Fruit fly (Drosophila melanogaster) whole organism, prepupa: ENCODE results near the gene SP1029.

Experiments used
- Blimp-1 ChIP-seq: fragments of 200-800 bp; sonication (Bioruptor generic); optimal IDR thresholded peaks from 3 replicates; lab custom pipeline; 2017; ENCODE audit warnings: missing biosample characterization, missing genetic modification characterization, mild to moderate bottlenecking, moderate library complexity, missing genetic modification reagents
- CG10631 ChIP-seq: fragments of 200-800 bp; sonication (Bioruptor generic); optimal IDR thresholded peaks from 2 replicates; lab custom pipeline; 2016; ENCODE audit warnings: missing biosample characterization, missing genetic modification characterization
- CG11762 ChIP-seq: fragments of 200-800 bp; sonication (Bioruptor generic); optimal IDR thresholded peaks from 3 replicates; lab custom pipeline; 2016; ENCODE audit warnings: missing biosample characterization, missing genetic modification characterization; ENCODE audit not compliant: insufficient read depth
- CG11902 ChIP-seq: fragments of 200-800 bp; sonication (Bioruptor generic); optimal IDR thresholded peaks from 3 replicates; lab custom pipeline; 2016; ENCODE audit warnings: missing biosample characterization, missing genetic modification characterization
- CG16779 ChIP-seq: fragments of 200-800 bp; sonication (Bioruptor generic); optimal IDR thresholded peaks from 3 replicates; lab custom pipeline; 2017; ENCODE audit warnings: missing biosample characterization, mild to moderate bottlenecking, missing genetic modification characterization
- CG31627 ChIP-seq: fragments of 200-800 bp; sonication (Bioruptor generic); optimal IDR thresholded peaks from 3 replicates; lab custom pipeline; 2016; ENCODE audit warnings: missing biosample characterization, missing genetic modification characterization
- CG32006 ChIP-seq: fragments of 200-800 bp; sonication (Bioruptor generic); optimal IDR thresholded peaks from 3 replicates; lab custom pipeline; 2017; ENCODE audit warnings: missing biosample characterization, mild to moderate bottlenecking, missing genetic modification characterization
- CG34406 ChIP-seq: fragments of 200-800 bp; sonication (Bioruptor generic); optimal IDR thresholded peaks from 3 replicates; lab custom pipeline; 2016; ENCODE audit warnings: missing biosample characterization, missing genetic modification characterization
- CG3919 ChIP-seq: fragments of 200-800 bp; sonication (Bioruptor generic); optimal IDR thresholded peaks from 3 replicates; lab custom pipeline; 2016; ENCODE audit warnings: missing biosample characterization, missing genetic modification characterization
- CG6163 ChIP-seq: fragments of 200-800 bp; sonication (Bioruptor generic); IDR thresholded peaks from 3 replicates; pipeline ENCODE4 v1.3.6; 2022; ENCODE audit warnings: missing biosample characterization, missing genetic modification characterization
- CG6792 ChIP-seq: fragments of 200-800 bp; sonication (Bioruptor generic); optimal IDR thresholded peaks from 3 replicates; lab custom pipeline; 2016; ENCODE audit warnings: missing biosample characterization, missing genetic modification characterization
- CG6808 ChIP-seq: fragments of 200-800 bp; sonication (Bioruptor generic); optimal IDR thresholded peaks from 3 replicates; lab custom pipeline; 2017; ENCODE audit warnings: missing biosample characterization, missing genetic modification characterization, mild to moderate bottlenecking, moderate library complexity, missing genetic modification reagents
- CG6854 ChIP-seq: fragments of 200-800 bp; sonication (Bioruptor generic); optimal IDR thresholded peaks from 2 replicates; lab custom pipeline; 2017; ENCODE audit warnings: missing biosample characterization, mild to moderate bottlenecking, missing genetic modification characterization
- CG7368 ChIP-seq: fragments of 200-800 bp; sonication (Bioruptor generic); optimal IDR thresholded peaks from 3 replicates; lab custom pipeline; 2016; ENCODE audit warnings: missing biosample characterization, missing genetic modification characterization
- CG8319 ChIP-seq: fragments of 200-800 bp; sonication (Bioruptor generic); optimal IDR thresholded peaks from 3 replicates; lab custom pipeline; 2016; ENCODE audit warnings: missing biosample characterization, missing genetic modification characterization
- CG8632 ChIP-seq: fragments of 200-800 bp; sonication (Bioruptor generic); optimal IDR thresholded peaks from 3 replicates; lab custom pipeline; 2016; ENCODE audit warnings: missing biosample characterization, missing genetic modification characterization
- CG9139 ChIP-seq: fragments of 200-800 bp; sonication (Bioruptor generic); optimal IDR thresholded peaks from 3 replicates; lab custom pipeline; 2017; ENCODE audit warnings: missing biosample characterization, mild to moderate bottlenecking, missing genetic modification characterization
- Eip75B ChIP-seq: fragments of 200-800 bp; sonication (Bioruptor generic); optimal IDR thresholded peaks from 3 replicates; lab custom pipeline; 2016; ENCODE audit warnings: missing biosample characterization, missing genetic modification characterization
- Eip78C ChIP-seq: fragments of 200-800 bp; sonication (Bioruptor generic); peaks from one replicate; lab custom pipeline; 2016; ENCODE audit warnings: missing biosample characterization, missing genetic modification characterization
- Eip93F ChIP-seq: fragments of 200-800 bp; sonication (Bioruptor generic); optimal IDR thresholded peaks from 2 replicates; lab custom pipeline; 2016; ENCODE audit warnings: missing biosample characterization, mild to moderate bottlenecking, missing genetic modification characterization
- Ets21C ChIP-seq: fragments of 200-800 bp; sonication (Bioruptor generic); optimal IDR thresholded peaks from 3 replicates; lab custom pipeline; 2016; ENCODE audit warnings: missing biosample characterization, missing genetic modification characterization
- Ets96B ChIP-seq: fragments of 200-800 bp; optimal IDR thresholded peaks from 2 replicates; lab custom pipeline; 2019; ENCODE audit warnings: missing biosample characterization, mild to moderate bottlenecking, missing genetic modification characterization, moderate library complexity
- Gug ChIP-seq: fragments of 200-800 bp; sonication (Bioruptor generic); IDR thresholded peaks from 2 replicates; pipeline ENCODE4 v1.3.6; 2022; ENCODE audit warnings: missing biosample characterization, missing genetic modification characterization
- Hr38 ChIP-seq: sonication (Bioruptor generic); optimal IDR thresholded peaks from 2 replicates; lab custom pipeline; 2016; ENCODE audit warnings: missing biosample characterization, missing genetic modification characterization
- Hr39 ChIP-seq: fragments of 200-800 bp; sonication (Bioruptor generic); optimal IDR thresholded peaks from 2 replicates; lab custom pipeline; 2016; ENCODE audit warnings: missing biosample characterization, missing genetic modification characterization
- Hr4 ChIP-seq: fragments of 200-800 bp; sonication (Bioruptor generic); optimal IDR thresholded peaks from 3 replicates; lab custom pipeline; 2016; ENCODE audit warnings: missing biosample characterization, missing genetic modification characterization
- Lpt ChIP-seq: fragments of 200-800 bp; sonication (Bioruptor generic); optimal IDR thresholded peaks from 3 replicates; lab custom pipeline; 2016; ENCODE audit warnings: missing biosample characterization, missing genetic modification characterization
- Met ChIP-seq: fragments of 200-800 bp; sonication (Bioruptor generic); optimal IDR thresholded peaks from 3 replicates; lab custom pipeline; 2016; ENCODE audit warnings: missing biosample characterization, missing genetic modification characterization
- Smox ChIP-seq: fragments of 200-800 bp; sonication (Bioruptor generic); optimal IDR thresholded peaks from 3 replicates; lab custom pipeline; 2016; ENCODE audit warnings: missing biosample characterization, missing genetic modification characterization
- Sox14 ChIP-seq: fragments of 200-800 bp; sonication (Bioruptor generic); optimal IDR thresholded peaks from 3 replicates; lab custom pipeline; 2016; ENCODE audit warnings: missing biosample characterization, missing genetic modification characterization
- Sox15 ChIP-seq: fragments of 200-800 bp; sonication (Bioruptor generic); optimal IDR thresholded peaks from 3 replicates; lab custom pipeline; 2016; ENCODE audit warnings: missing biosample characterization, missing genetic modification characterization
- achi ChIP-seq: fragments of 200-800 bp; sonication (Bioruptor generic); optimal IDR thresholded peaks from 3 replicates; lab custom pipeline; 2016; ENCODE audit warnings: missing biosample characterization, missing genetic modification characterization
- acj6 ChIP-seq: fragments of 200-800 bp; sonication (Bioruptor generic); optimal IDR thresholded peaks from 3 replicates; lab custom pipeline; 2016; ENCODE audit warnings: missing biosample characterization, missing genetic modification characterization
- cyc ChIP-seq: fragments of 200-800 bp; sonication (Bioruptor generic); optimal IDR thresholded peaks from 3 replicates; lab custom pipeline; 2016; ENCODE audit warnings: missing biosample characterization, missing genetic modification characterization
- dsx ChIP-seq: fragments of 200-800 bp; optimal IDR thresholded peaks from 3 replicates; lab custom pipeline; 2019; ENCODE audit warnings: missing biosample characterization, mild to moderate bottlenecking, missing genetic modification characterization, moderate library complexity; ENCODE audit not compliant: poor library complexity, severe bottlenecking
- eg ChIP-seq: fragments of 200-800 bp; sonication (Bioruptor generic); IDR thresholded peaks from 3 replicates; pipeline ENCODE4 v1.3.6; 2022; ENCODE audit warnings: missing biosample characterization, missing genetic modification characterization
- esn ChIP-seq: fragments of 200-800 bp; sonication (Bioruptor generic); optimal IDR thresholded peaks from 2 replicates; lab custom pipeline; 2016; ENCODE audit warnings: missing biosample characterization, mild to moderate bottlenecking, missing genetic modification characterization, moderate library complexity
- fd59A ChIP-seq: fragments of 200-800 bp; sonication (Bioruptor generic); optimal IDR thresholded peaks from 2 replicates; lab custom pipeline; 2017; ENCODE audit warnings: missing biosample characterization, mild to moderate bottlenecking, missing genetic modification characterization, missing genetic modification reagents
- fkh ChIP-seq: fragments of 200-800 bp; sonication (Bioruptor generic); optimal IDR thresholded peaks from 3 replicates; lab custom pipeline; 2017; ENCODE audit warnings: missing biosample characterization, mild to moderate bottlenecking, missing genetic modification characterization, moderate library complexity
- lz ChIP-seq: fragments of 200-800 bp; sonication (Bioruptor generic); optimal IDR thresholded peaks from 3 replicates; lab custom pipeline; 2016; ENCODE audit warnings: missing biosample characterization, missing genetic modification characterization
- net ChIP-seq: fragments of 200-800 bp; sonication (Bioruptor generic); optimal IDR thresholded peaks from 3 replicates; lab custom pipeline; 2016; ENCODE audit warnings: missing biosample characterization, missing genetic modification characterization
- pdm3 ChIP-seq: fragments of 200-800 bp; sonication (Bioruptor generic); optimal IDR thresholded peaks from 3 replicates; lab custom pipeline; 2016; ENCODE audit warnings: missing biosample characterization, missing genetic modification characterization
- salr ChIP-seq, 2 experiments: fragments of 200-800 bp; sonication (Bioruptor generic); optimal IDR thresholded peaks; 3 replicates each; lab custom pipeline; 2016 to 2018; ENCODE audit warnings: missing biosample characterization in 2 of 2, missing genetic modification characterization in 2 of 2, mild to moderate bottlenecking in 1 of 2
- ss ChIP-seq, 2 experiments: fragments of 200-800 bp; sonication (Bioruptor generic); optimal IDR thresholded peaks; 2 replicates in 1 of 2; 3 replicates in 1 of 2; lab custom pipeline; 2017 to 2018; ENCODE audit warnings: mild to moderate bottlenecking in 2 of 2, missing biosample characterization in 2 of 2, missing genetic modification characterization in 2 of 2, moderate library complexity in 1 of 2
- svp ChIP-seq: fragments of 200-800 bp; sonication (Bioruptor generic); peaks from one replicate; lab custom pipeline; 2016; ENCODE audit warnings: missing biosample characterization, missing genetic modification characterization
- vri ChIP-seq: fragments of 200-800 bp; sonication (Bioruptor generic); optimal IDR thresholded peaks from 3 replicates; lab custom pipeline; 2016; ENCODE audit warnings: missing biosample characterization, mild to moderate bottlenecking, missing genetic modification characterization

SP1029 gene

dm6 chr3R:29280633-29281572 lies 30.7 kb upstream of the SP1029 start (continued):
- TF ChIP-seq CG6792 (GFP tag; lab: Kevin White, UChicago) (peak; percentile 22), Sox14 (GFP tag; lab: Kevin White, UChicago) (peak; percentile 65), CG6854 (GFP tag; lab: Kevin White, UChicago) (no peak), CG31627 (GFP tag; lab: Kevin White, UChicago) (no peak), Blimp-1 (GFP tag; lab: Kevin White, UChicago) (no peak), fd59A (GFP tag; lab: Kevin White, UChicago) (peak; percentile 49), Ets21C (GFP tag; lab: Kevin White, UChicago) (no peak), pdm3 (GFP tag; lab: Kevin White, UChicago) (peak; percentile 38), acj6 (peak; percentile 31), Hr39 (no peak), Hr38 (no peak), Eip93F (no peak), CG11902 (no peak), Gug (GFP tag; lab: Robert Waterston, UW) (peak; percentile 40; the same call in 1 of the 2 replicates), ss (GFP tag; optimal IDR thresholded peaks at IDR 0.05; lab: Kevin White, UChicago) (peak in 1 of 2 experiments; percentile 43), achi (GFP tag; lab: Kevin White, UChicago) (peak; percentile 32)

dm6 chr3R:29279557-29280203 lies 29.4 kb upstream of the SP1029 start:
- TF ChIP-seq Lpt (peak; percentile 47), cyc (GFP tag; lab: Kevin White, UChicago) (peak; percentile 45), svp (GFP tag; lab: Kevin White, UChicago) (peak; percentile 4), Sox14 (GFP tag; lab: Kevin White, UChicago) (peak; percentile 22), CG10631 (GFP tag; lab: Kevin White, UChicago) (peak; percentile 40), eg (GFP tag; lab: Robert Waterston, UW) (0 out of 3 replicates have a peak, but pooled peaks have one; percentile 10), CG6808 (GFP tag; lab: Kevin White, UChicago) (peak; percentile 91), CG6792 (GFP tag; lab: Kevin White, UChicago) (no peak), CG31627 (GFP tag; lab: Kevin White, UChicago) (no peak), CG6163 (GFP tag; lab: Robert Waterston, UW) (no peak; the same call in 2 of the 3 replicates), Eip78C (GFP tag; lab: Kevin White, UChicago) (peak; percentile 66), CG3919 (GFP tag; lab: Kevin White, UChicago) (peak; percentile 70), ss (GFP tag; optimal IDR thresholded peaks at IDR 0.05; lab: Kevin White, UChicago) (peak; percentile 41 to 47), CG34406 (GFP tag; lab: Kevin White, UChicago) (peak; percentile 13), Smox (GFP tag; lab: Kevin White, UChicago) (no peak), Ets96B (tag; lab: Kevin White, UChicago) (peak; percentile 78), fkh (no peak), CG11762 (GFP tag; lab: Kevin White, UChicago) (peak; percentile 68), CG16779 (no peak), Eip75B (no peak), CG9139 (GFP tag; lab: Kevin White, UChicago) (peak; percentile 76), CG8319 (GFP tag; lab: Kevin White, UChicago) (peak; percentile 3), Met (no peak), achi (GFP tag; lab: Kevin White, UChicago) (peak; percentile 90), Sox15 (GFP tag; lab: Kevin White, UChicago) (no peak), salr (GFP tag; optimal IDR thresholded peaks at IDR 0.05; lab: Kevin White, UChicago) (peak; percentile 2 to 10), net (no peak), vri (no peak), CG8632 (GFP tag; lab: Kevin White, UChicago) (no peak), CG7368 (GFP tag; lab: Kevin White, UChicago) (no peak), CG32006 (GFP tag; lab: Kevin White, UChicago) (no peak), CG11902 (peak; percentile 37), esn (peak; percentile 19), lz (GFP tag; lab: Kevin White, UChicago) (no peak), Ets21C (GFP tag; lab: Kevin White, UChicago) (no peak), Hr4 (GFP tag; lab: Kevin White, UChicago) (no peak), dsx (GFP tag; lab: Kevin White, UChicago) (peak; percentile 100), Gug (GFP tag; lab: Robert Waterston, UW) (no peak)
